Fruit fly (Drosophila melanogaster): ENCODE measurements around the gene Faa.
A peak's percentile ranks its signal among the peaks of the same experiment; 100 is the strongest.

dm6 chr3L:4059293-4059820 is 14.4 kb downstream of the Faa start, which contains the start of gene Ugt305A1:
- TF ChIP-seq kay (GFP tag; ENCODE audit: borderline replicate concordance) (no peak), toe (GFP tag; optimal IDR thresholded peaks at IDR 0.05) (no peak), CG7101 (tag; optimal IDR thresholded peaks at IDR 0.05) (peak; percentile 6), CG11617 (GFP tag; optimal IDR thresholded peaks at IDR 0.05) (no peak), CG1620 (GFP tag; optimal IDR thresholded peaks at IDR 0.05) (no peak), tj (GFP tag; optimal IDR thresholded peaks at IDR 0.05) (no peak), cic (GFP tag; optimal IDR thresholded peaks at IDR 0.05) (no peak), CG5204 (GFP tag; optimal IDR thresholded peaks at IDR 0.05) (peak; percentile 30), CG7045 (GFP tag; optimal IDR thresholded peaks at IDR 0.05) (no peak), pad (GFP tag; optimal IDR thresholded peaks at IDR 0.05) (no peak), CG33017 (tag; optimal IDR thresholded peaks at IDR 0.05) (no peak), Clk (GFP tag; optimal IDR thresholded peaks at IDR 0.05) (no peak), Mnt (GFP tag; optimal IDR thresholded peaks at IDR 0.05) (no peak)
